Worm (Caenorhabditis elegans) whole organism, young adult: ENCODE measurements around the gene C02F12.5.

Experiments
- F23B12.7 ChIP-seq: sonication (generic microtip); optimal IDR thresholded peaks from 2 replicates; lab custom pipeline; 2017; ENCODE audit warnings: missing genetic modification characterization, mild to moderate bottlenecking, missing compliant biosample characterization, antibody characterized with exemption, moderate library complexity; ENCODE audit not compliant: insufficient read depth
- let-526 ChIP-seq: fragments of 200-800 bp; sonication (Bioruptor generic); IDR thresholded peaks from 2 replicates; pipeline ENCODE4 v1.3.6; 2022; ENCODE audit warnings: missing genetic modification reagents, missing genetic modification characterization, missing compliant biosample characterization
- madf-3 ChIP-seq: fragments of 200-800 bp; sonication (Bioruptor generic); IDR thresholded peaks from 2 replicates; pipeline ENCODE4 v1.3.6; 2022; ENCODE audit warnings: missing genetic modification reagents, missing genetic modification characterization, missing compliant biosample characterization
- nfya-1 ChIP-seq: sonication (generic microtip); optimal IDR thresholded peaks from 2 replicates; lab custom pipeline; 2017; ENCODE audit warnings: antibody characterized with exemption, missing compliant biosample characterization, missing genetic modification characterization, borderline replicate concordance; ENCODE audit not compliant: insufficient read depth
- nhr-80 ChIP-seq: sonication (generic microtip); optimal IDR thresholded peaks from 2 replicates; lab custom pipeline; 2016; ENCODE audit warnings: missing genetic modification characterization, missing compliant biosample characterization
- pha-4 ChIP-seq: fragments of 150-350 bp; sonication (generic microtip); optimal IDR thresholded peaks from 2 replicates; lab custom pipeline; 2014; ENCODE audit warnings: missing biosample characterization, missing genetic modification reagents, missing genetic modification characterization
- unc-62 ChIP-seq: fragments of 150-350 bp; optimal IDR thresholded peaks from 2 replicates; lab custom pipeline; 2014; ENCODE audit warnings: missing biosample characterization, missing genetic modification reagents, missing genetic modification characterization

- TF ChIP-seq unc-62 (GFP tag; lab: Kevin White, UChicago) (no peak), pha-4 (no peak), nhr-80 (no peak), let-526 (no peak), madf-3 (GFP tag; lab: Robert Waterston, UW) (no peak), nfya-1 (tag; lab: Kevin White, UChicago) (no peak), F23B12.7 (no peak)
Observed at ce11 chrX:3628016-3628415, 43.9 kb downstream of the C02F12.5 start, which contains the start of gene vep-2.
